Worm (Caenorhabditis elegans) whole organism, late embryonic: ENCODE data around the gene syx-16.

Experiments
- C08G9.2 ChIP-seq: sonication (generic microtip); optimal IDR thresholded peaks from 2 replicates; lab custom pipeline; 2016; ENCODE audit warnings: mild to moderate bottlenecking, missing genetic modification characterization, moderate library complexity, missing compliant biosample characterization
- F13H6.1 ChIP-seq: sonication (generic microtip); optimal IDR thresholded peaks from 2 replicates; lab custom pipeline; 2016; ENCODE audit warnings: missing genetic modification characterization, missing compliant biosample characterization
- ahr-1 ChIP-seq: sonication (generic microtip); optimal IDR thresholded peaks from 2 replicates; lab custom pipeline; 2016; ENCODE audit warnings: missing genetic modification characterization, missing compliant biosample characterization
- ama-1 ChIP-seq: fragments of 150-350 bp; optimal IDR thresholded peaks from 2 replicates; lab custom pipeline; 2014
- ceh-18 ChIP-seq: sonication (generic microtip); optimal IDR thresholded peaks from 2 replicates; lab custom pipeline; 2016; ENCODE audit warnings: missing genetic modification characterization, missing compliant biosample characterization
- ceh-19 ChIP-seq: fragments of 200-800 bp; sonication (Bioruptor generic); optimal IDR thresholded peaks from 2 replicates; lab custom pipeline; 2018; ENCODE audit warnings: mild to moderate bottlenecking, missing genetic modification characterization, missing compliant biosample characterization
- ceh-2 ChIP-seq: sonication (generic microtip); optimal IDR thresholded peaks from 2 replicates; lab custom pipeline; 2016; ENCODE audit warnings: missing genotype, missing genetic modification characterization, missing compliant biosample characterization
- ceh-24 ChIP-seq: sonication (generic microtip); optimal IDR thresholded peaks from 2 replicates; lab custom pipeline; 2016; ENCODE audit warnings: mild to moderate bottlenecking, missing genetic modification characterization, missing compliant biosample characterization
- ceh-30 ChIP-seq: fragments of 150-350 bp; optimal IDR thresholded peaks from 2 replicates; lab custom pipeline; 2014; ENCODE audit warnings: missing biosample characterization, missing genetic modification characterization
- ceh-31 ChIP-seq: sonication (generic microtip); optimal IDR thresholded peaks from 2 replicates; lab custom pipeline; 2016; ENCODE audit warnings: missing genetic modification characterization, missing compliant biosample characterization
- ceh-34 ChIP-seq: sonication (generic microtip); optimal IDR thresholded peaks from 2 replicates; lab custom pipeline; 2016; ENCODE audit warnings: mild to moderate bottlenecking, missing genetic modification characterization, missing compliant biosample characterization
- ceh-45 ChIP-seq: fragments of 200-800 bp; sonication (Bioruptor generic); IDR thresholded peaks from 2 replicates; pipeline ENCODE4 v1.3.6; 2022; ENCODE audit warnings: missing genetic modification reagents, missing genetic modification characterization, missing compliant biosample characterization
- ceh-6 ChIP-seq: fragments of 200-800 bp; sonication (Bioruptor generic); optimal IDR thresholded peaks from 2 replicates; lab custom pipeline; 2018; ENCODE audit warnings: mild to moderate bottlenecking, missing genetic modification characterization, missing compliant biosample characterization
- ceh-9 ChIP-seq: sonication (generic microtip); optimal IDR thresholded peaks from 2 replicates; lab custom pipeline; 2016; ENCODE audit warnings: mild to moderate bottlenecking, missing genetic modification characterization, inconsistent platforms, missing compliant biosample characterization
- dmd-4 ChIP-seq: sonication (generic microtip); optimal IDR thresholded peaks from 2 replicates; lab custom pipeline; 2016; ENCODE audit warnings: borderline replicate concordance, missing genetic modification characterization, missing compliant biosample characterization
- dve-1 ChIP-seq: sonication (generic microtip); optimal IDR thresholded peaks from 2 replicates; lab custom pipeline; 2017; ENCODE audit warnings: antibody characterized with exemption, mild to moderate bottlenecking, missing genetic modification characterization, missing compliant biosample characterization
- fkh-10 ChIP-seq: fragments of 150-350 bp; optimal IDR thresholded peaks from 2 replicates; lab custom pipeline; 2014; ENCODE audit warnings: missing biosample characterization, missing genetic modification reagents, missing genetic modification characterization
- fkh-6 ChIP-seq: sonication (generic microtip); optimal IDR thresholded peaks from 2 replicates; lab custom pipeline; 2016; ENCODE audit warnings: missing genetic modification characterization, missing compliant biosample characterization
- hlh-15 ChIP-seq: sonication (generic microtip); optimal IDR thresholded peaks from 2 replicates; lab custom pipeline; 2016; ENCODE audit warnings: missing genetic modification characterization, missing compliant biosample characterization
- hlh-30 ChIP-seq: sonication (generic microtip); optimal IDR thresholded peaks from 2 replicates; lab custom pipeline; 2017; ENCODE audit warnings: antibody characterized with exemption, missing genetic modification characterization, missing compliant biosample characterization; ENCODE audit not compliant: insufficient read depth
- hlh-6 ChIP-seq: sonication (generic microtip); optimal IDR thresholded peaks from 2 replicates; lab custom pipeline; 2016; ENCODE audit warnings: missing genotype, missing genetic modification characterization, missing compliant biosample characterization
- hlh-8 ChIP-seq: sonication (generic microtip); optimal IDR thresholded peaks from 2 replicates; lab custom pipeline; 2016; ENCODE audit warnings: missing genotype, missing genetic modification characterization, missing compliant biosample characterization
- lim-6 ChIP-seq: sonication (generic microtip); optimal IDR thresholded peaks from 2 replicates; lab custom pipeline; 2016; ENCODE audit warnings: missing genetic modification characterization, missing compliant biosample characterization
- lin-11 ChIP-seq: fragments of 200-800 bp; sonication (Bioruptor generic); optimal IDR thresholded peaks from 2 replicates; lab custom pipeline; 2018; ENCODE audit warnings: mild to moderate bottlenecking, missing genetic modification characterization, missing compliant biosample characterization
- madf-2 ChIP-seq: sonication (generic microtip); optimal IDR thresholded peaks from 2 replicates; lab custom pipeline; 2017; ENCODE audit warnings: missing genetic modification characterization, missing compliant biosample characterization
- nhr-11 ChIP-seq: fragments of 150-350 bp; optimal IDR thresholded peaks from 2 replicates; lab custom pipeline; 2014; ENCODE audit warnings: missing biosample characterization, missing genetic modification characterization
- npax-4 ChIP-seq: sonication (generic microtip); optimal IDR thresholded peaks from 2 replicates; lab custom pipeline; 2016; ENCODE audit warnings: missing genetic modification characterization, missing compliant biosample characterization
- odd-2 ChIP-seq: sonication (generic microtip); optimal IDR thresholded peaks from 2 replicates; lab custom pipeline; 2017; ENCODE audit warnings: antibody characterized with exemption, mild to moderate bottlenecking, missing genetic modification characterization, missing compliant biosample characterization
- pag-3 ChIP-seq: sonication (generic microtip); optimal IDR thresholded peaks from 2 replicates; lab custom pipeline; 2016; ENCODE audit warnings: missing compliant biosample characterization, missing genetic modification characterization, borderline replicate concordance
- pat-9 ChIP-seq: fragments of 200-800 bp; sonication (Bioruptor generic); optimal IDR thresholded peaks from 2 replicates; lab custom pipeline; 2018; ENCODE audit warnings: mild to moderate bottlenecking, missing genetic modification characterization, moderate library complexity, missing compliant biosample characterization
- pha-2 ChIP-seq: sonication (generic microtip); optimal IDR thresholded peaks from 2 replicates; lab custom pipeline; 2017; ENCODE audit warnings: mild to moderate bottlenecking, missing genetic modification characterization, missing compliant biosample characterization
- pha-4 ChIP-seq: fragments of 150-350 bp; optimal IDR thresholded peaks from 2 replicates; lab custom pipeline; 2018; ENCODE audit warnings: missing biosample characterization, missing genetic modification reagents, missing genetic modification characterization
- pqm-1 ChIP-seq: sonication (generic microtip); optimal IDR thresholded peaks from 2 replicates; lab custom pipeline; 2016; ENCODE audit warnings: missing genetic modification characterization, missing compliant biosample characterization
- sox-4 ChIP-seq: sonication (generic microtip); optimal IDR thresholded peaks from 2 replicates; lab custom pipeline; 2017; ENCODE audit warnings: mild to moderate bottlenecking, missing genetic modification characterization, inconsistent platforms, missing compliant biosample characterization
- syd-9 ChIP-seq: sonication (generic microtip); optimal IDR thresholded peaks from 2 replicates; lab custom pipeline; 2016; ENCODE audit warnings: mild to moderate bottlenecking, missing genetic modification characterization, moderate library complexity, missing compliant biosample characterization
- unc-3 ChIP-seq, 2 experiments: fragments of 200-800 bp in 1 of 2; sonication (Bioruptor generic) in 1 of 2; sonication (generic microtip) in 1 of 2; conservative IDR thresholded peaks in 1 of 2; optimal IDR thresholded peaks in 1 of 2; 2 replicates each; pipeline versions ENCODE4 v1.3.6 to Lab custom; 2016 to 2022; ENCODE audit warnings: missing compliant biosample characterization in 2 of 2, missing genetic modification characterization in 2 of 2, missing genetic modification reagents in 1 of 2
- unc-42 ChIP-seq: sonication (generic microtip); optimal IDR thresholded peaks from 2 replicates; lab custom pipeline; 2016; ENCODE audit warnings: missing genotype, missing genetic modification characterization, missing compliant biosample characterization
- zip-5 ChIP-seq: sonication (generic microtip); optimal IDR thresholded peaks from 2 replicates; lab custom pipeline; 2016; ENCODE audit warnings: missing genetic modification characterization, missing compliant biosample characterization

syx-16 gene

DNA sequence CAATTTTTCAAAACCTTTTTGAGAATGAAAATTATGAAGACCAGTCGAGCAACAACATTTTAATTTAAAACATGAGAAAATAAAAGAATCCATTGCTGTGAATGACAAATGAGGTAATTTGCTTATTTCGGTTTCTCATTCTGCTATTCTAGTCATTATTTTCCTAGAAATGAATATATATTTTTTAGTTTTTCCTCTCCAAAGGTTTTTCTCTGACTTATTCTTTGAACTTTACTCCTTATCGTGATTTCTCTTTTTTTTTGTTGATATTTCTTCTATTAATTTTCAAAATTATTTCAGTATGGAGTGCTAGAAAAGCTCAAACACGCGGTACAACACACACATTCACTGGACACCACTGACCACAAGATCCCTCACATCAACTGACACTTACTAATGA lies 23.3 kb downstream of the syx-16 start, which contains the start of gene pup-2:
Gene pup-2, plus strand, starts transcription at position 301 of the 400 bp plus-strand sequence.
- TF ChIP-seq ahr-1 = no peak
- TF ChIP-seq npax-4 (tag; lab: Kevin White, UChicago) = no peak
- no peak for TF ChIP-seq ceh-6
- no peak for TF ChIP-seq C08G9.2 (tag; lab: Kevin White, UChicago)
- no peak for TF ChIP-seq ceh-34 (tag; lab: Kevin White, UChicago)
- no peak for TF ChIP-seq dve-1 (tag; lab: Kevin White, UChicago)
- TF ChIP-seq madf-2 = no peak
- TF ChIP-seq fkh-10 (GFP tag; lab: Kevin White, UChicago) = no peak
- no peak for TF ChIP-seq nhr-11 (tag; lab: Kevin White, UChicago)
- TF ChIP-seq pat-9 (tag; lab: Kevin White, UChicago) = no peak
- no peak for TF ChIP-seq ceh-18 (tag; lab: Kevin White, UChicago)
- no peak for TF ChIP-seq ceh-24 (tag; lab: Kevin White, UChicago)
- no peak for TF ChIP-seq ceh-30 (tag; lab: Kevin White, UChicago)
- no peak for TF ChIP-seq ceh-9 (tag; lab: Kevin White, UChicago)
- TF ChIP-seq syd-9 (tag; lab: Kevin White, UChicago) = no peak
- no peak for TF ChIP-seq dmd-4 (tag; lab: Kevin White, UChicago)
- no peak for TF ChIP-seq unc-3 (GFP tag; conservative IDR thresholded peaks at IDR 0.05; lab: Robert Waterston, UW)
- no peak for TF ChIP-seq unc-3 (tag; optimal IDR thresholded peaks at IDR 0.05; lab: Kevin White, UChicago)
- TF ChIP-seq zip-5 = no peak
- TF ChIP-seq pha-2 (tag; lab: Kevin White, UChicago) = no peak
- no peak for TF ChIP-seq ceh-31 (tag; lab: Kevin White, UChicago)

DNA sequence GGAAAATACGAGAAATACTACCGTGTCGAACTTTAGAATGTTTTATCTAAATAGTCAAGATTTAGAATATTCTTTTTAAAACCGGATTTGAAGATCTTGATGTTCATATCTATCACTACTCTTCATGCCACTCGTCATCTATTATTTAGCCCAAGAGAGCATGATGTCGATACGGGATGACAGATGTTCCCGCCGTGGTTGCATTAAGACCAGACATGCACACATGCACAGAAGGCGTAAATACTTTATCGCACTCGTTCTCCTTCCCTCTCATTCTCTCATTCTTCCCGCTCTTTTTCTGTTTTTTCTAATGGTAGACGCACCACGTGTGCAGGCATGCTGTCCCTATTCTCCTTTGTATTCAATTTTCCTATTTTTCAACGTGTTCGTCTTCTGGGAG lies 25.5 kb downstream of the syx-16 start:
- TF ChIP-seq pha-4 (tag; lab: Kevin White, UChicago) (no peak), hlh-8 (tag; lab: Kevin White, UChicago) (peak; percentile 40), hlh-30 (peak; percentile 50), fkh-10 (GFP tag; lab: Kevin White, UChicago) (no peak), nhr-11 (tag; lab: Kevin White, UChicago) (no peak), zip-5 (no peak), hlh-15 (tag; lab: Kevin White, UChicago) (no peak), ceh-19 (GFP tag; lab: Kevin White, UChicago) (no peak), unc-42 (peak; percentile 33)

DNA sequence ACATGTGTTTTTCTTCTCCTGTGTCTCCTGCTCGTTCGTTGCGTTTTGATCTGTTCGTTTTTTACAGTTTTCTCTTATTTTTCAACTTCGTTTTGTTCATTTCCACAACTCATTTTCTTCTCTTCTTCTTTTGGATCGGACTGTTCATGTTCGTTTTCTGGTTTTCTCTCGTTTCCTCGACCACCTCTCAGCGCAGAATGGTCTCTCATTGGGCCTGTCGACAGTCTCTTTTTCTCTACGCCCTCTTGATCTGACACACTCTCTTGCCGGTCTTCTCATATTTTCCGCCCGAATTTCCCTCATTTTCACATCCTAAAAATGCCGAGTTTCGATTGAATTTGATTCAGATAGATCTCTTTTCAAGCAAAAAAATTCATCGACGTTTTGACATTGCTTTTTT lies 27.3 kb downstream of the syx-16 start:
- TF ChIP-seq ceh-2 (tag; lab: Kevin White, UChicago) = no peak
- TF ChIP-seq hlh-30 = no peak
- no peak for TF ChIP-seq odd-2 (tag; lab: Kevin White, UChicago)
- no peak for TF ChIP-seq fkh-6 (tag; lab: Kevin White, UChicago)
- TF ChIP-seq C08G9.2 (tag; lab: Kevin White, UChicago) = no peak
- no peak for TF ChIP-seq lin-11
- no peak for TF ChIP-seq syd-9 (tag; lab: Kevin White, UChicago)
- no peak for TF ChIP-seq ama-1 (lab: Kevin White, UChicago)
- no peak for TF ChIP-seq ceh-6
- no peak for TF ChIP-seq ceh-45 (GFP tag; lab: Robert Waterston, UW)
- TF ChIP-seq pha-2 (tag; lab: Kevin White, UChicago) = no peak
- no peak for TF ChIP-seq ahr-1
- no peak for TF ChIP-seq hlh-6
- no peak for TF ChIP-seq ceh-30 (tag; lab: Kevin White, UChicago)

- TF ChIP-seq ahr-1 (no peak), odd-2 (tag; lab: Kevin White, UChicago) (no peak), npax-4 (tag; lab: Kevin White, UChicago) (no peak), pag-3 (no peak), F13H6.1 (tag; lab: Kevin White, UChicago) (no peak), pqm-1 (tag; lab: Kevin White, UChicago) (no peak), lim-6 (tag; lab: Kevin White, UChicago) (no peak), dmd-4 (tag; lab: Kevin White, UChicago) (no peak), sox-4 (tag; lab: Kevin White, UChicago) (no peak), syd-9 (tag; lab: Kevin White, UChicago) (no peak), C08G9.2 (tag; lab: Kevin White, UChicago) (no peak)
Observed at ce11 chrIII:5181217-5181616, 27.7 kb downstream of the syx-16 start.
